Fruit fly (Drosophila melanogaster) Kc167 (cell line): ENCODE results near the gene Arfrp1.

Experiments used
- Myc ChIP-seq: fragments of >200 bp; optimal IDR thresholded peaks from 2 replicates; lab custom pipeline; 2017; ENCODE audit warnings: missing external identifiers
- Sin3A ChIP-seq: fragments of >200 bp; optimal IDR thresholded peaks from 2 replicates; lab custom pipeline; 2018; ENCODE audit warnings: missing external identifiers
- h ChIP-seq: fragments of >200 bp; optimal IDR thresholded peaks from 3 replicates; lab custom pipeline; 2018; ENCODE audit warnings: missing external identifiers
- insv ChIP-seq: fragments of >200 bp; optimal IDR thresholded peaks from 3 replicates; lab custom pipeline; 2018; ENCODE audit warnings: missing external identifiers
- psq ChIP-seq: fragments of >200 bp; optimal IDR thresholded peaks from 2 replicates; lab custom pipeline; 2017; ENCODE audit warnings: missing external identifiers
- ttk ChIP-seq: sonication (Bioruptor generic); optimal IDR thresholded peaks from 2 replicates; lab custom pipeline; 2017; ENCODE audit warnings: missing external identifiers

The Arfrp1 gene

dm6 chrX:9102125-9102524 lies 4.7 kb upstream of the Arfrp1 start:
- TF ChIP-seq psq (lab: Kevin White, UChicago) (no peak), h (no peak), insv (lab: Kevin White, UChicago) (no peak)

DNA sequence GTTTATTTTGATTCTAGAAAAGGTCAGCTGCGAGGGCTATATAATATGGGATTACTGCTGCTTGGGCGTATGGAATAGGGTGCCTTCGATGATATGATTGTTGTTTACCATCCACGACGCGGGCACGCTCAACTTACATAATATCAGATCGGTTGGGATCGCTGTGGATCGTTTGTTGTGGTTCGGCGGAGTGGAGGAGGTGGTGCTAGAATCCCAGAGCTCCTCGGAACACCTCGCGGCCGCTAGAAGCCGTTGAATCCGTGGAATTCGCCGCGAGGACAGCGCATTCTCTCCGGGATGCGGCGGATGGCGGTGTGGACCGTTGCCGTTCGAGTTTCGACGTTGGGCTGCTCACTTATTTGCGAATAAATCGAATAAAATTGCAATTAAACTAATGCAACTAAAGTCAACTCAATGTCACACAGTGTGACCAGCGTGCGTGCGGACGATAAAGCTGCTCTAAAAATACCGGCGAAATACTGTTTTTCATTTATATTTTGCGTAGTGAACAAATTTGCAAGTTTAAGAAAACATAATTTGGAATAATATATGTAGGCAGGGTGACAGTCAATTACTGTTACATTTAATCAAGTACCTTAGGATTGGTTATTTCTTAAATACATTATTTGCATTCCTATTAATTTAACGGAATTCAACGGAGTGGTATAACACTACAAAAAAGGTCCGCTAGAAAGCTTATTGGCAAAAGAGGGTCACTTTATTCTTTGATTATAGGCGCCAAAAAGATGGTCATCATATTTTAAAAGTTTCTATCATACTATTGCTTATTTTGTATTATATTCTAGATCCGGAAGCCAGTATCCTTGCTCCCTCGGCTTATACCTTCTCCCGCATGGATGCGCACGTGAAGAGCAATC lies 3.3 kb upstream of the Arfrp1 start, which contains the start of gene CG7766:
CG7766 (minus strand) TSS at position 432 of the 878 bp plus-strand sequence.
- no peak for TF ChIP-seq ttk
- TF ChIP-seq Myc (lab: Kevin White, UChicago): no peak
- no peak for TF ChIP-seq psq (lab: Kevin White, UChicago)
- TF ChIP-seq insv (lab: Kevin White, UChicago): no peak

DNA sequence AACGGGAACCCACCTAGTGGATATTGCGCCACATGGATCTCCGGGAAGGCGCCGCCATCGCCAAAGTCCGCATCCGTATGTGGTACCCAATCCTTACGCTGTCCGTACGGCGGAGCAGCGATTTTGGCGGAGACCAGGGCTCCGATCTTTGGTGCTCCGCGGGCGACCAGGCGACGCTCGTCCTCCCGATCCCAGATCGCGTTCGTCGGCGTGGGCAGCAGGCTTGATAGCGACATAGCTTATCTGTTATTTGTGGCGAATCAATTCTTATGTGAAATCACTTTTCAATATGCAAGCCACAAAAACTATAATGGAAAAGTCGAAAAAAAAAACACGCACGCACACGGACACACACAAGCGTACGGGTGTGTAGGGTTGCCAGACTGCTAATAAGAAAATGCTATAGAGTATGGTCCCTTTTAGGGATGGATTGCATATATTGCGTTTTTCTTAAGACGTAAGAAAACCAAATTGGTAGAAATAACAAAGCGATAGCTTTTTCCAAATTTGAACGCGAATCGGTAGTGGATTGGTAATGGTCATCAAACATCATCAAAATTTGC lies 576 bp upstream of the Arfrp1 start, which contains the start of gene Bx42:
Bx42 (minus strand) TSS at position 393 of the 563 bp plus-strand sequence.
- no peak for TF ChIP-seq insv (lab: Kevin White, UChicago)
- no peak for TF ChIP-seq Sin3A (lab: Kevin White, UChicago)
- TF ChIP-seq Myc (lab: Kevin White, UChicago): no peak
- no peak for TF ChIP-seq psq (lab: Kevin White, UChicago)
- TF ChIP-seq h: no peak
- TF ChIP-seq ttk: no peak

DNA sequence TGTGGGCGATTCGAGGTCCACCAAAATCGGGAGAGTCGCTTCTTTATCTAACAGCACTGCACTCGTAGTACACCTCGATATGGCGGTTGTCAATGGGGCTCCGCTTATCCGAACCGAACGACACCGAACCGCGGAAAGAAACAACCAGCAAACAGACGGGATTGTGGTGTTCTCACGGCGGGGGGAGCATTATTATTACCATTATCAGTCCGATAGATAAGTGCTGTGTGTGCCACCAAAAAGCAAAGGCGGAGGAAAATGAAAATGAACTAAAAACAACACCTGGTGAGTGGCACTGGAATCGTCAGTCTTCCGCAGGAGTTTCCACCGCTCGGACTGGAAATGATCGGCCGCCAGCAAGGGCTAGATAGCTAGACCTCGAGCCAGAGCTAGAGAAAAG lies 1.5 kb downstream of the Arfrp1 start, which contains the start of gene AP-1gamma:
AP-1gamma (plus strand) TSS at position 305 of the 400 bp plus-strand sequence.
- TF ChIP-seq Sin3A (lab: Kevin White, UChicago): no peak
- no peak for TF ChIP-seq ttk
- TF ChIP-seq psq (lab: Kevin White, UChicago): no peak
- TF ChIP-seq insv (lab: Kevin White, UChicago): no peak
- no peak for TF ChIP-seq Myc (lab: Kevin White, UChicago)
- no peak for TF ChIP-seq h

dm6 chrX:9109072-9109844 lies 2.4 kb downstream of the Arfrp1 start:
- no peak for TF ChIP-seq Myc (lab: Kevin White, UChicago)
- no peak for TF ChIP-seq psq (lab: Kevin White, UChicago)
- no peak for TF ChIP-seq insv (lab: Kevin White, UChicago)
- no peak for TF ChIP-seq Sin3A (lab: Kevin White, UChicago)
- TF ChIP-seq ttk: no peak
- no peak for TF ChIP-seq h

DNA sequence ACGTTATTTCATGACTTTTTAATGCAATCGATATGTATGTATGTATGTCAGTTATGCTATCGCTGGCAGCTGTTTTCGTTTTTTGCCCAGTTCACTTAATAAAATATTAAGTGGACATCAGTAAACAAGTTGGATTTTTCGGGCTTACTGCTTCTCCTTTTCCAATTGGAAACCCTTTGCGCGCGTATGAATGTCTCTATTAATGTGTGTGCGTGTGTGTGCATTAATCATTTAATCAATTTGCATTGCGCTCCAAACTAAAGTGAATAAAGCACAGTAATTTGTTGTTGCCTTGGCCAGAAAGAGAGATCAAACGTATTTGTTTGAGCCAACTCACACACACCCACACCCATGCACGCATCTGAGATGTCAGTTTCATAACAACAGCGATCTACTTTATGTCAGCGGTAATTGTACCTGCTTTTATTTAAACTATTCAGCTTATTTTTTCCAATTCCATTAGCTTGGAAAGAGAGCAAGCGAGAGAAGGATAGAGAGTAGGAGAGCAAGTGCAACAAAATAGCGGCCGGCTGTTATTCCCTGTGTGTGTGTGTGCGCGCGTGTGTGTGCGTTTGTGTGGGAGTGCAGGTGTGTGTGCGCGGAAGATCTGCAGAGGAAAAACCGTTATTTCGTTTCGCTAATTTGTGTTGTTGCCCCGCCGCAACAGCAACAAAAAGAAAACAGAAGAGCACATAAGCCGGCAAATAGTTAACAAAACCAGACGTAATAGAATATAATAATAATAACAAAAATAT lies 3.5 kb downstream of the Arfrp1 start:
- TF ChIP-seq Sin3A (lab: Kevin White, UChicago) (no peak), h (no peak), insv (lab: Kevin White, UChicago) (no peak), ttk (no peak), psq (lab: Kevin White, UChicago) (no peak), Myc (lab: Kevin White, UChicago) (no peak)

DNA sequence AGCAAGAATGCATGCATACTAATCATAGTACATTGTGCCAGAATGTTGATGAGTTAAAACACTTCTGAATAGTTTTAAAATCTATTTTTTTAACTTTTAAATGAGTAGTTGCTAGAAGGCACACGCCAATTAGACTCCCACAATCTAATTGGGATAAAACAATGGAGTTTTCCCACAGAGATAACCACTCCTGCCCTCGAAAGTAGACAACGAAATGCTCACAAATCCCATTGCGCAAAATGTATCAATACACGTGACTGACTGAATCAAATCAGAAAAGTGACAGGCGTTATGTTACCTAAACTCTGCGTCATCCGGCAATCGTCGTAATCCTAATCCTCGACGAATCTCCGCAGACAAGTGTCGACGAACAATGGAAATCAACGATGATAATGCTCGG lies 11.0 kb downstream of the Arfrp1 start:
- TF ChIP-seq Sin3A (lab: Kevin White, UChicago): no peak
- no peak for TF ChIP-seq psq (lab: Kevin White, UChicago)
- TF ChIP-seq insv (lab: Kevin White, UChicago): no peak
- no peak for TF ChIP-seq ttk
- TF ChIP-seq h: no peak
- no peak for TF ChIP-seq Myc (lab: Kevin White, UChicago)

DNA sequence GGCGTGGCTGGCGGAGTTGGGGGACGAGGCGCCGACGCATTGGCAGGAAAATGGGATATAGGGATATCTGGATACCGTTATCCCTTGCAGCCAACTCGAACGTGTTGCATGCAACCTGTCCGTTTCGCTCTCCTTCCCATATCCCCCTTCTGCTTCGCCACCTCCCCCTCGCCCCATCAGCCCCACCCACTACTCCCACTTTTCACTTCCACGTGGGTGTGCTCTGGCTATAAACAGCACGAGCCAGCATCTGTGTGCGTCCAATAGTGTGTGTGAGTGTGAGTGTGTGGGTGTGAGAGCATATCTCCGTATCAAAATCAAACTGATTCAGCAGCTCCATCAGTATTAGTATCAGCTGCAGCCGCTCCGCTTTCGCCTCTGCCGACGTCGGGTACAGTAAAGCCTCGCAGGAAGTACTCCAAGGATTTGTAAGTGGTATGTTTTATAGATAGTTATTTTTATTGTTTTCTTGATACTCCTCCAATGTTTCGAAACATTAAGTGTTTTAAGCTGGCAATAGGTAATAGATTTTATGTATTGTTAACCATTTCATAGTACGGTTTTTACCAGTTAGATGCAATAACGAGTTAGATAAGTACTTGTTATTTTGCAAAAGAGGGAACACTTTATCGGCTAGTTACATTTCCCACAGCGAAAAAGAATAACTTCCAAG lies 12.2 kb downstream of the Arfrp1 start:
- TF ChIP-seq ttk (no peak), insv (lab: Kevin White, UChicago) (no peak), h (no peak), psq (lab: Kevin White, UChicago) (no peak), Myc (lab: Kevin White, UChicago) (no peak), Sin3A (lab: Kevin White, UChicago) (no peak)

dm6 chrX:9119671-9120364 lies 12.9 kb downstream of the Arfrp1 start:
- TF ChIP-seq Myc (lab: Kevin White, UChicago) (no peak), ttk (no peak), h (no peak), psq (lab: Kevin White, UChicago) (no peak), insv (lab: Kevin White, UChicago) (no peak), Sin3A (lab: Kevin White, UChicago) (no peak)
